Worm (Caenorhabditis elegans) whole organism, mixed stage, embryonic: Measurements from ENCODE around the gene frpr-2.

Experiments
- ceh-39 ChIP-seq: fragments of 150-350 bp; optimal IDR thresholded peaks from 2 replicates; lab custom pipeline; 2014; ENCODE audit warnings: missing biosample characterization, missing genetic modification characterization
- elt-1 ChIP-seq: sonication (generic microtip); optimal IDR thresholded peaks from 2 replicates; lab custom pipeline; 2017; ENCODE audit warnings: missing genetic modification characterization, mild to moderate bottlenecking, missing compliant biosample characterization, antibody characterized with exemption, moderate library complexity, borderline replicate concordance; ENCODE audit not compliant: insufficient read depth
- lin-13 ChIP-seq: fragments of 150-350 bp; optimal IDR thresholded peaks from 2 replicates; lab custom pipeline; 2014; ENCODE audit warnings: missing biosample characterization, missing genetic modification characterization
- nhr-12 ChIP-seq: fragments of 150-350 bp; optimal IDR thresholded peaks from 2 replicates; lab custom pipeline; 2014; ENCODE audit warnings: missing biosample characterization, missing genetic modification characterization
- nhr-237 ChIP-seq: fragments of 150-350 bp; optimal IDR thresholded peaks from 2 replicates; lab custom pipeline; 2014; ENCODE audit warnings: missing biosample characterization, missing genetic modification characterization
- nhr-28 ChIP-seq: fragments of 150-350 bp; optimal IDR thresholded peaks from 2 replicates; lab custom pipeline; 2014; ENCODE audit warnings: missing biosample characterization, missing genetic modification characterization
- nhr-76 ChIP-seq: sonication (generic microtip); optimal IDR thresholded peaks from 2 replicates; lab custom pipeline; 2017; ENCODE audit warnings: missing biosample characterization, missing genetic modification characterization
- snpc-4 ChIP-seq: fragments of 150-350 bp; optimal IDR thresholded peaks from 2 replicates; lab custom pipeline; 2014; ENCODE audit warnings: missing biosample characterization, missing genetic modification characterization
- ztf-11 ChIP-seq: fragments of 150-350 bp; optimal IDR thresholded peaks from 2 replicates; lab custom pipeline; 2014; ENCODE audit warnings: missing biosample characterization, missing genetic modification characterization

ce11 chrX:12951175-12951574, 14.1 kb upstream of the frpr-2 start:
- TF ChIP-seq nhr-12 (tag; lab: Kevin White, UChicago): no peak
- TF ChIP-seq lin-13: no peak
- TF ChIP-seq snpc-4: no peak
- TF ChIP-seq nhr-237 (tag; lab: Kevin White, UChicago): no peak
- TF ChIP-seq nhr-28 (tag; lab: Kevin White, UChicago): no peak
- no peak for TF ChIP-seq ztf-11 (tag; lab: Kevin White, UChicago)
- TF ChIP-seq nhr-76 (tag; lab: Kevin White, UChicago): no peak
- TF ChIP-seq ceh-39: no peak
- TF ChIP-seq elt-1 (tag; lab: Kevin White, UChicago): no peak
